Fruit fly (Drosophila melanogaster): ENCODE measurements around the gene CG43376.

DNA sequence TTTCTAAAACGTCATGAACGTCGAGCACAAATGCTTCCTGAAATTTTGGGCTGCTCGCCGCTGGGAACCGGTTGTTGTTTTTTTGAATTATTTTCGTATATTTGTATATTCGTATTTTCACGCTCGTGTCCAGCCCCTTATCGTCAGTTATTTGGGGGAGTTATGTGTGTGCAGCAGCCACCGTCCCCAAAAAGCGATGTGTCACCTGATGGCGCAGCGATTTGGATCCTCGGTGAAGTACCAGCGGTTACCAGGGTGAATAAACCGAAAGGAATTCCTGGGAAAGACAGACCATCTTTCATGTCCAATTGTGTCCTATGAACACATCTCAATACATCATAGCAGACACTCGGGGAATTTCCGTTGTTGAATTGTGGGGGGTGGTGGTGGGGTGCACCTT lies 46.4 kb downstream of the CG43376 start:
- TF ChIP-seq CG34367 (tag; optimal IDR thresholded peaks at IDR 0.05): no peak
- no peak for TF ChIP-seq CG17806 (tag; optimal IDR thresholded peaks at IDR 0.05)
- no peak for TF ChIP-seq CG10348 (GFP tag; IDR thresholded peaks at IDR 0.05)

Measured in whole organism, pupa.